Fruit fly (Drosophila melanogaster) whole organism, wandering third instar larva: Measurements from ENCODE around the gene CG7329.

ENCODE experiments used
- CG32264 ChIP-seq: fragments of 200-800 bp; sonication (Bioruptor generic); optimal IDR thresholded peaks from 2 replicates; lab custom pipeline; 2016; ENCODE audit warnings: missing biosample characterization, missing genetic modification characterization
- CrebA ChIP-seq: fragments of 200-800 bp; sonication (Bioruptor generic); optimal IDR thresholded peaks from 2 replicates; lab custom pipeline; 2016; ENCODE audit warnings: missing biosample characterization, mild to moderate bottlenecking, missing genetic modification characterization, borderline replicate concordance
- GATAd ChIP-seq: sonication (Bioruptor generic); optimal IDR thresholded peaks from 2 replicates; lab custom pipeline; 2016; ENCODE audit warnings: missing biosample characterization, missing genetic modification characterization
- HLH106 ChIP-seq: fragments of 200-800 bp; optimal IDR thresholded peaks from 3 replicates; lab custom pipeline; 2019; ENCODE audit warnings: missing biosample characterization, mild to moderate bottlenecking, missing genetic modification characterization, moderate library complexity
- Hr78 ChIP-seq: fragments of >200 bp; optimal IDR thresholded peaks from 2 replicates; lab custom pipeline; 2017; ENCODE audit warnings: missing biosample characterization, missing genetic modification characterization
- Jra ChIP-seq: sonication (Bioruptor generic); optimal IDR thresholded peaks from 2 replicates; lab custom pipeline; 2016; ENCODE audit warnings: missing biosample characterization, missing genetic modification characterization
- brk ChIP-seq: fragments of 200-800 bp; sonication (Bioruptor generic); optimal IDR thresholded peaks from 2 replicates; lab custom pipeline; 2016; ENCODE audit warnings: missing biosample characterization, mild to moderate bottlenecking, missing genetic modification characterization
- lola ChIP-seq: fragments of >200 bp; optimal IDR thresholded peaks from 2 replicates; lab custom pipeline; 2017; ENCODE audit warnings: missing biosample characterization, missing genetic modification characterization
- pan ChIP-seq: fragments of >200 bp; optimal IDR thresholded peaks from 2 replicates; lab custom pipeline; 2017
- tai ChIP-seq: sonication (Bioruptor generic); optimal IDR thresholded peaks from 2 replicates; lab custom pipeline; 2016; ENCODE audit warnings: missing biosample characterization, missing genetic modification characterization

- no peak for TF ChIP-seq Hr78 (GFP tag; lab: Kevin White, UChicago)
- no peak for TF ChIP-seq brk (GFP tag; lab: Kevin White, UChicago)
- no peak for TF ChIP-seq tai
- no peak for TF ChIP-seq GATAd (GFP tag; lab: Kevin White, UChicago)
- TF ChIP-seq CG32264 (GFP tag; lab: Kevin White, UChicago): no peak
- no peak for TF ChIP-seq lola (GFP tag; lab: Kevin White, UChicago)
- TF ChIP-seq Jra (GFP tag; lab: Kevin White, UChicago): no peak
- peak; percentile 33 for TF ChIP-seq HLH106 (tag; lab: Kevin White, UChicago)
- TF ChIP-seq pan (lab: Kevin White, UChicago): no peak
- no peak for TF ChIP-seq CrebA (GFP tag; lab: Kevin White, UChicago)
These were observed 27.3 kb upstream of the CG7329 start for dm6 chr2L:10665603-10666002.
